Fruit fly (Drosophila melanogaster) whole organism, pupa: ENCODE data around the gene Tps1.

Source experiments
- CG10348 ChIP-seq: fragments of 200-800 bp; sonication (Bioruptor generic); IDR thresholded peaks from 2 replicates; pipeline ENCODE4 v1.3.6; 2022; ENCODE audit warnings: missing biosample characterization, missing genetic modification characterization
- CG12605 ChIP-seq: fragments of 200-800 bp; sonication (Bioruptor generic); IDR thresholded peaks from 2 replicates; pipeline ENCODE4 v1.3.6; 2022; ENCODE audit warnings: missing biosample characterization, missing genetic modification characterization
- CG14655 ChIP-seq: fragments of 200-800 bp; sonication (Bioruptor generic); optimal IDR thresholded peaks from 3 replicates; lab custom pipeline; 2017; ENCODE audit warnings: mild to moderate bottlenecking, missing biosample characterization, missing genetic modification reagents, missing genetic modification characterization
- CG15710 ChIP-seq: fragments of 200-800 bp; sonication (Bioruptor generic); optimal IDR thresholded peaks from 2 replicates; lab custom pipeline; 2018; ENCODE audit warnings: missing biosample characterization, mild to moderate bottlenecking, missing genetic modification characterization, moderate library complexity
- CG8301 ChIP-seq: fragments of 200-800 bp; sonication (Bioruptor generic); optimal IDR thresholded peaks from 2 replicates; lab custom pipeline; 2018; ENCODE audit warnings: missing biosample characterization, mild to moderate bottlenecking, missing genetic modification characterization
- D1 ChIP-seq: fragments of 200-800 bp; sonication (Bioruptor generic); optimal IDR thresholded peaks from 2 replicates; lab custom pipeline; 2018; ENCODE audit warnings: missing biosample characterization, mild to moderate bottlenecking, missing genetic modification characterization, moderate library complexity
- EcR ChIP-seq: fragments of 200-800 bp; sonication (Bioruptor generic); optimal IDR thresholded peaks from 3 replicates; lab custom pipeline; 2019; ENCODE audit warnings: missing biosample characterization, missing genetic modification characterization, mild to moderate bottlenecking, moderate library complexity, missing genetic modification reagents
- Ets98B ChIP-seq: fragments of 200-800 bp; sonication (Bioruptor generic); IDR thresholded peaks from 2 replicates; pipeline ENCODE4 v1.3.6; 2022; ENCODE audit warnings: missing biosample characterization, missing genetic modification characterization
- Pif1A ChIP-seq: fragments of 200-800 bp; sonication (Bioruptor generic); optimal IDR thresholded peaks from 3 replicates; lab custom pipeline; 2016; ENCODE audit warnings: missing biosample characterization, missing genetic modification characterization
- Snoo ChIP-seq: fragments of 200-800 bp; sonication (Bioruptor generic); optimal IDR thresholded peaks from 3 replicates; lab custom pipeline; 2017; ENCODE audit warnings: missing biosample characterization, mild to moderate bottlenecking, missing genetic modification characterization, inconsistent platforms
- fd96Ca ChIP-seq: fragments of 200-800 bp; sonication (Bioruptor generic); IDR thresholded peaks from 3 replicates; pipeline ENCODE4 v1.3.6; 2022; ENCODE audit warnings: missing biosample characterization, missing genetic modification characterization

DNA sequence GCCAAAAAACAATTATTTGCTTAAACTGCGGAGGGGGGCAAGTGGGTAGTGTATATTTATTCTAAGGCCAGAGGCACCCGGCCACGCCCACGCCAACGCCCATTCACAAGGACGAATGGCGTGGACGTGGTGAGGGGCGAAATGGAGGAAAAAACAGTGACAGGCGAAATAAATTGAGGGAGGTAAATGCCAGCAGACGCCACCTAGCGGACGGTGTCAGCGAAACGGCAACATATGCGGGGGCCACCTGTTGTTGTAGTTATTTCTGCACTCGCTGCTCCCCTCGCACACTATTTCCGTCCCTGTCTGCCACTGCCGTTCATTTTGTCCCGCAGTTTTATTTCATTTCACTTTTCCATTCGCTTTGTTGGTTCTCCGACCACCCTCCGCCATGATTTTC, 29.9 kb downstream of the Tps1 start:
- TF ChIP-seq CG15710 (tag; lab: Kevin White, UChicago) (no peak), fd96Ca (GFP tag; lab: Robert Waterston, UW) (peak; percentile 25; the same call in 1 of the 3 replicates), CG12605 (GFP tag; lab: Robert Waterston, UW) (peak; percentile 49), CG8301 (tag; lab: Kevin White, UChicago) (no peak), Snoo (no peak), D1 (tag; lab: Kevin White, UChicago) (no peak), EcR (GFP tag; lab: Kevin White, UChicago) (no peak), Ets98B (GFP tag; lab: Robert Waterston, UW) (no peak), CG14655 (GFP tag; lab: Kevin White, UChicago) (no peak), Pif1A (no peak), CG10348 (no peak)
